Fruit fly (Drosophila melanogaster) whole organism, embryonic: Measurements from ENCODE around the gene lobo.

Experiments used
- Asciz ChIP-seq: fragments of 200-800 bp; sonication (Bioruptor generic); optimal IDR thresholded peaks from 2 replicates; lab custom pipeline; 2017; ENCODE audit warnings: missing biosample characterization, mild to moderate bottlenecking, missing genetic modification characterization, missing genetic modification reagents
- Atf-2 ChIP-seq: fragments of 200-800 bp; sonication (Bioruptor generic); optimal IDR thresholded peaks from 2 replicates; lab custom pipeline; 2016; ENCODE audit warnings: missing biosample characterization, missing genetic modification characterization
- Bteb2 ChIP-seq: fragments of 200-800 bp; sonication (Bioruptor generic); optimal IDR thresholded peaks from 2 replicates; lab custom pipeline; 2016; ENCODE audit warnings: missing biosample characterization, missing genetic modification characterization
- C15 ChIP-seq: fragments of 200-800 bp; sonication (Bioruptor generic); IDR thresholded peaks from 3 replicates; pipeline ENCODE4 v1.3.6; 2022; ENCODE audit warnings: missing biosample characterization, missing genetic modification characterization
- CG10209 ChIP-seq: fragments of 200-800 bp; sonication (Bioruptor generic); optimal IDR thresholded peaks from 3 replicates; lab custom pipeline; 2017; ENCODE audit warnings: missing biosample characterization, mild to moderate bottlenecking, missing genetic modification characterization, missing genetic modification reagents
- CG10543 ChIP-seq: fragments of 200-800 bp; sonication (Bioruptor generic); optimal IDR thresholded peaks from 3 replicates; lab custom pipeline; 2017; ENCODE audit warnings: missing biosample characterization, mild to moderate bottlenecking, missing genetic modification characterization, moderate library complexity
- CG10654 ChIP-seq: fragments of 200-800 bp; sonication (Bioruptor generic); optimal IDR thresholded peaks from 2 replicates; lab custom pipeline; 2016; ENCODE audit warnings: missing biosample characterization, missing genetic modification characterization
- CG12155 ChIP-seq: fragments of 200-800 bp; sonication (Bioruptor generic); optimal IDR thresholded peaks from 3 replicates; lab custom pipeline; 2016; ENCODE audit warnings: missing biosample characterization, missing genetic modification characterization
- CG13424 ChIP-seq: fragments of 200-800 bp; sonication (Bioruptor generic); optimal IDR thresholded peaks from 2 replicates; lab custom pipeline; 2019; ENCODE audit warnings: missing biosample characterization, mild to moderate bottlenecking, missing genetic modification characterization, moderate library complexity
- CG13624 ChIP-seq: fragments of 200-800 bp; sonication (Bioruptor generic); optimal IDR thresholded peaks from 2 replicates; lab custom pipeline; 2016; ENCODE audit warnings: missing biosample characterization, missing genetic modification characterization
- CG16815 ChIP-seq: fragments of 200-800 bp; sonication (Bioruptor generic); optimal IDR thresholded peaks from 3 replicates; lab custom pipeline; 2017; ENCODE audit warnings: missing biosample characterization, mild to moderate bottlenecking, missing genetic modification characterization
- CG1792 ChIP-seq: fragments of 200-800 bp; sonication (Bioruptor generic); optimal IDR thresholded peaks from 2 replicates; lab custom pipeline; 2016; ENCODE audit warnings: missing biosample characterization, missing genetic modification characterization
- CG18599 ChIP-seq: fragments of 200-800 bp; sonication (Bioruptor generic); optimal IDR thresholded peaks from 3 replicates; lab custom pipeline; 2017; ENCODE audit warnings: missing biosample characterization, missing genetic modification characterization, mild to moderate bottlenecking, moderate library complexity, missing genetic modification reagents
- CG2129 ChIP-seq: fragments of 200-800 bp; sonication (Bioruptor generic); IDR thresholded peaks from 2 replicates; pipeline ENCODE4 v1.3.6; 2022; ENCODE audit warnings: missing biosample characterization, missing genetic modification characterization; ENCODE audit not compliant: partially characterized antibody
- CG32767 ChIP-seq: fragments of 200-800 bp; sonication (Bioruptor generic); IDR thresholded peaks from 2 replicates; pipeline ENCODE4 v1.3.6; 2022; ENCODE audit warnings: missing biosample characterization, missing genetic modification characterization
- CG42726 ChIP-seq: fragments of 200-800 bp; sonication (Bioruptor generic); IDR thresholded peaks from 2 replicates; pipeline ENCODE4 v1.3.6; 2022; ENCODE audit warnings: missing biosample characterization, missing genetic modification characterization; ENCODE audit not compliant: partially characterized antibody
- CG4820 ChIP-seq: fragments of 200-800 bp; sonication (Bioruptor generic); optimal IDR thresholded peaks from 3 replicates; lab custom pipeline; 2016; ENCODE audit warnings: missing biosample characterization, missing genetic modification characterization
- CG6654 ChIP-seq: fragments of 200-800 bp; sonication (Bioruptor generic); optimal IDR thresholded peaks from 2 replicates; lab custom pipeline; 2017; ENCODE audit warnings: missing biosample characterization, mild to moderate bottlenecking, missing genetic modification characterization
- CG6683 ChIP-seq: fragments of 200-800 bp; sonication (Bioruptor generic); optimal IDR thresholded peaks from 2 replicates; lab custom pipeline; 2017; ENCODE audit warnings: missing biosample characterization, mild to moderate bottlenecking, missing genetic modification characterization, missing genetic modification reagents
- Dfd ChIP-seq, 2 experiments: fragments of >200 bp; optimal IDR thresholded peaks; 2 replicates each; lab custom pipeline; 2017; ENCODE audit warnings: missing biosample characterization in 2 of 2, missing genetic modification characterization in 2 of 2
- Doc2 ChIP-seq: fragments of 200-800 bp; sonication (Bioruptor generic); IDR thresholded peaks from 2 replicates; pipeline ENCODE4 v1.3.6; 2022; ENCODE audit warnings: missing biosample characterization, missing genetic modification characterization
- Doc3 ChIP-seq: fragments of 200-800 bp; sonication (Bioruptor generic); IDR thresholded peaks from 3 replicates; pipeline ENCODE4 v1.3.6; 2022; ENCODE audit warnings: missing biosample characterization, missing genetic modification characterization; ENCODE audit not compliant: partially characterized antibody
- Drgx ChIP-seq: fragments of 200-800 bp; sonication (Bioruptor generic); IDR thresholded peaks from 2 replicates; pipeline ENCODE4 v1.3.6; 2022; ENCODE audit warnings: missing biosample characterization, missing genetic modification characterization
- Jarid2 ChIP-seq: fragments of 200-800 bp; sonication (Bioruptor generic); optimal IDR thresholded peaks from 3 replicates; lab custom pipeline; 2017; ENCODE audit warnings: mild to moderate bottlenecking, missing biosample characterization, missing genetic modification reagents, missing genetic modification characterization
- MESR4 ChIP-seq: fragments of 200-800 bp; sonication (Bioruptor generic); optimal IDR thresholded peaks from 2 replicates; lab custom pipeline; 2018; ENCODE audit warnings: missing biosample characterization, mild to moderate bottlenecking, missing genetic modification characterization, moderate library complexity
- Nf-YB ChIP-seq: fragments of 200-800 bp; sonication (Bioruptor generic); optimal IDR thresholded peaks from 3 replicates; lab custom pipeline; 2019; ENCODE audit warnings: missing biosample characterization, mild to moderate bottlenecking, missing genetic modification characterization, moderate library complexity
- Optix ChIP-seq: fragments of 200-800 bp; sonication (Bioruptor generic); IDR thresholded peaks from 3 replicates; pipeline ENCODE4 v1.3.6; 2022; ENCODE audit warnings: missing biosample characterization, missing genetic modification characterization
- Pdp1 ChIP-seq, 2 experiments: fragments of 200-800 bp; sonication (Bioruptor generic); optimal IDR thresholded peaks; 3 replicates each; lab custom pipeline; 2016; ENCODE audit warnings: missing biosample characterization in 2 of 2, missing genetic modification characterization in 2 of 2, mild to moderate bottlenecking in 1 of 2, moderate library complexity in 1 of 2
- Sin3A ChIP-seq: fragments of >200 bp; optimal IDR thresholded peaks from 2 replicates; lab custom pipeline; 2018
- Spps ChIP-seq: fragments of 200-800 bp; sonication (Bioruptor generic); optimal IDR thresholded peaks from 2 replicates; lab custom pipeline; 2018; ENCODE audit warnings: missing biosample characterization, mild to moderate bottlenecking, missing genetic modification characterization
- al ChIP-seq: fragments of 200-800 bp; sonication (Bioruptor generic); IDR thresholded peaks from 2 replicates; pipeline ENCODE4 v1.3.6; 2022; ENCODE audit warnings: missing biosample characterization, missing genetic modification characterization
- bigmax ChIP-seq: fragments of 200-800 bp; sonication (Bioruptor generic); optimal IDR thresholded peaks from 2 replicates; lab custom pipeline; 2018; ENCODE audit warnings: missing biosample characterization, mild to moderate bottlenecking, missing genetic modification characterization
- bsh ChIP-seq, 2 experiments: fragments of 200-800 bp; sonication (Bioruptor generic); optimal IDR thresholded peaks; 2 replicates each; lab custom pipeline; 2017 to 2018; ENCODE audit warnings: mild to moderate bottlenecking in 2 of 2, missing biosample characterization in 2 of 2, missing genetic modification characterization in 2 of 2, moderate library complexity in 1 of 2
- caup ChIP-seq: fragments of 200-800 bp; sonication (Bioruptor generic); optimal IDR thresholded peaks from 3 replicates; lab custom pipeline; 2017; ENCODE audit warnings: missing biosample characterization, mild to moderate bottlenecking, missing genetic modification characterization, moderate library complexity; ENCODE audit not compliant: severe bottlenecking
- chif ChIP-seq, 2 experiments: fragments of 200-800 bp; sonication (Bioruptor generic); optimal IDR thresholded peaks; 3 replicates each; lab custom pipeline; 2016; ENCODE audit warnings: missing biosample characterization in 2 of 2, missing genetic modification characterization in 2 of 2
- chinmo ChIP-seq: fragments of 200-800 bp; sonication (Bioruptor generic); IDR thresholded peaks from 4 replicates; pipeline ENCODE4 v1.3.6; 2022; ENCODE audit warnings: missing biosample characterization, missing genetic modification characterization; ENCODE audit not compliant: partially characterized antibody
- crp ChIP-seq, 2 experiments: fragments of 200-800 bp; sonication (Bioruptor generic); optimal IDR thresholded peaks; 2 replicates in 1 of 2; 3 replicates in 1 of 2; lab custom pipeline; 2017; ENCODE audit warnings: missing biosample characterization in 2 of 2, missing genetic modification characterization in 2 of 2, mild to moderate bottlenecking in 1 of 2, moderate library complexity in 1 of 2
- fd64A ChIP-seq: fragments of 200-800 bp; sonication (Bioruptor generic); optimal IDR thresholded peaks from 3 replicates; lab custom pipeline; 2018; ENCODE audit warnings: missing biosample characterization, mild to moderate bottlenecking, missing genetic modification characterization
- nom ChIP-seq: fragments of 200-800 bp; sonication (Bioruptor generic); optimal IDR thresholded peaks from 2 replicates; lab custom pipeline; 2017; ENCODE audit warnings: missing biosample characterization, missing genetic modification characterization, mild to moderate bottlenecking, moderate library complexity, missing genetic modification reagents
- org-1 ChIP-seq: fragments of 200-800 bp; sonication (Bioruptor generic); optimal IDR thresholded peaks from 2 replicates; lab custom pipeline; 2017; ENCODE audit warnings: missing biosample characterization, missing genetic modification characterization
- pfk ChIP-seq: fragments of 200-800 bp; sonication (Bioruptor generic); optimal IDR thresholded peaks from 2 replicates; lab custom pipeline; 2018; ENCODE audit warnings: missing biosample characterization, mild to moderate bottlenecking, missing genetic modification characterization, moderate library complexity
- pum ChIP-seq: fragments of 200-800 bp; sonication (Bioruptor generic); optimal IDR thresholded peaks from 2 replicates; lab custom pipeline; 2016; ENCODE audit warnings: missing biosample characterization, missing genetic modification characterization
- seq ChIP-seq: fragments of 200-800 bp; sonication (Bioruptor generic); IDR thresholded peaks from 2 replicates; pipeline ENCODE4 v1.3.6; 2022; ENCODE audit warnings: missing biosample characterization, missing genetic modification characterization
- sim ChIP-seq: fragments of 200-800 bp; sonication (Bioruptor generic); IDR thresholded peaks from 2 replicates; pipeline ENCODE4 v1.3.6; 2022; ENCODE audit warnings: missing biosample characterization, missing genetic modification characterization
- sima ChIP-seq: fragments of 200-800 bp; sonication (Bioruptor generic); optimal IDR thresholded peaks from 2 replicates; lab custom pipeline; 2016; ENCODE audit warnings: missing biosample characterization, missing genetic modification characterization
- so ChIP-seq: fragments of 200-800 bp; sonication (Bioruptor generic); IDR thresholded peaks from 3 replicates; pipeline ENCODE4 v1.3.6; 2022; ENCODE audit warnings: missing biosample characterization, missing genetic modification characterization
- trem ChIP-seq: fragments of 200-800 bp; optimal IDR thresholded peaks from 3 replicates; lab custom pipeline; 2019; ENCODE audit warnings: missing biosample characterization, mild to moderate bottlenecking, missing genetic modification characterization, moderate library complexity
- zfh1 ChIP-seq: fragments of 200-800 bp; sonication (Bioruptor generic); IDR thresholded peaks from 3 replicates; pipeline ENCODE4 v1.3.6; 2022; ENCODE audit warnings: missing biosample characterization, missing genetic modification characterization

The lobo gene

dm6 chr3R:25232271-25232989, 38.9 kb upstream of the lobo start, which contains the start of gene Cad96Cb (continued):
- TF ChIP-seq CG6654 (GFP tag; lab: Kevin White, UChicago) (peak; percentile 70), CG13624 (no peak), pum (GFP tag; lab: Kevin White, UChicago) (peak; percentile 79), Jarid2 (peak; percentile 53), CG10543 (GFP tag; lab: Kevin White, UChicago) (no peak), Pdp1 (GFP tag; optimal IDR thresholded peaks at IDR 0.05; lab: Kevin White, UChicago) (peak; percentile 71 to 81), bsh (GFP tag; optimal IDR thresholded peaks at IDR 0.05; lab: Kevin White, UChicago) (peak; percentile 84 to 91), so (GFP tag; lab: Robert Waterston, UW) (peak; percentile 66; the same call in 1 of the 3 replicates), CG12155 (GFP tag; lab: Kevin White, UChicago) (peak; percentile 64), pfk (GFP tag; lab: Kevin White, UChicago) (no peak), Optix (GFP tag; lab: Robert Waterston, UW) (no peak), nom (GFP tag; lab: Kevin White, UChicago) (peak; percentile 81), Asciz (peak; percentile 91), Doc3 (GFP tag; lab: Robert Waterston, UW) (no peak), bigmax (GFP tag; lab: Kevin White, UChicago) (no peak), sim (GFP tag; lab: Robert Waterston, UW) (no peak), caup (GFP tag; lab: Kevin White, UChicago) (peak; percentile 66), C15 (GFP tag; lab: Robert Waterston, UW) (no peak; the same call in 2 of the 3 replicates), Bteb2 (peak; percentile 78), Spps (peak; percentile 78), al (GFP tag; lab: Robert Waterston, UW) (no peak), Doc2 (no peak), Sin3A (lab: Kevin White, UChicago) (no peak), Dfd (GFP tag; optimal IDR thresholded peaks at IDR 0.05; lab: Kevin White, UChicago) (no peak), seq (GFP tag; lab: Robert Waterston, UW) (peak; percentile 60), CG13424 (peak; percentile 86), Nf-YB (GFP tag; lab: Kevin White, UChicago) (peak; percentile 67), CG18599 (GFP tag; lab: Kevin White, UChicago) (peak; percentile 78), Drgx (GFP tag; lab: Robert Waterston, UW) (peak; percentile 78; the same call in 1 of the 2 replicates), CG6683 (GFP tag; lab: Kevin White, UChicago) (no peak), CG1792 (GFP tag; lab: Kevin White, UChicago) (peak; percentile 63), sima (GFP tag; lab: Kevin White, UChicago) (peak; percentile 30), org-1 (GFP tag; lab: Kevin White, UChicago) (peak; percentile 87), chinmo (no peak), trem (peak; percentile 76), Atf-2 (peak; percentile 88), CG32767 (GFP tag; lab: Robert Waterston, UW) (peak; percentile 77), fd64A (GFP tag; lab: Kevin White, UChicago) (peak; percentile 36), zfh1 (peak; percentile 44; the same call in 1 of the 3 replicates), CG2129 (GFP tag; lab: Robert Waterston, UW) (no peak), chif (GFP tag; optimal IDR thresholded peaks at IDR 0.05; lab: Kevin White, UChicago) (peak; percentile 56 to 89), CG16815 (peak; percentile 79), crp (GFP tag; optimal IDR thresholded peaks at IDR 0.05; lab: Kevin White, UChicago) (peak in 1 of 2 experiments; percentile 43), CG10209 (GFP tag; lab: Kevin White, UChicago) (peak; percentile 85), CG42726 (GFP tag; lab: Robert Waterston, UW) (no peak), CG10654 (GFP tag; lab: Kevin White, UChicago) (peak; percentile 67), MESR4 (GFP tag; lab: Kevin White, UChicago) (no peak), CG4820 (peak; percentile 89)
